Worm (Caenorhabditis elegans) whole organism, mixed stage, embryonic: ENCODE data around the gene lido-13.

Source experiments
- M03D4.4 ChIP-seq: sonication (generic microtip); optimal IDR thresholded peaks from 2 replicates; lab custom pipeline; 2017; ENCODE audit warnings: mild to moderate bottlenecking, missing genetic modification characterization, missing compliant biosample characterization
- blmp-1 ChIP-seq: fragments of 150-350 bp; optimal IDR thresholded peaks from 2 replicates; lab custom pipeline; 2014; ENCODE audit warnings: missing biosample characterization, missing genetic modification characterization
- ceh-39 ChIP-seq: fragments of 150-350 bp; optimal IDR thresholded peaks from 2 replicates; lab custom pipeline; 2014; ENCODE audit warnings: missing biosample characterization, missing genetic modification characterization
- ceh-43 ChIP-seq: fragments of 200-800 bp; sonication (Bioruptor generic); optimal IDR thresholded peaks from 2 replicates; lab custom pipeline; 2018; ENCODE audit warnings: mild to moderate bottlenecking, missing genetic modification characterization, moderate library complexity, missing compliant biosample characterization
- ceh-83 ChIP-seq: fragments of 200-800 bp; sonication (Bioruptor generic); optimal IDR thresholded peaks from 2 replicates; lab custom pipeline; 2018; ENCODE audit warnings: mild to moderate bottlenecking, missing genetic modification characterization, missing compliant biosample characterization
- ces-1 ChIP-seq: fragments of 150-350 bp; optimal IDR thresholded peaks from 2 replicates; lab custom pipeline; 2014; ENCODE audit warnings: missing biosample characterization, missing genetic modification reagents, missing genetic modification characterization
- cnd-1 ChIP-seq: fragments of 200-800 bp; sonication (Bioruptor generic); optimal IDR thresholded peaks from 2 replicates; lab custom pipeline; 2018; ENCODE audit warnings: mild to moderate bottlenecking, missing genetic modification characterization, missing compliant biosample characterization
- drap-1 ChIP-seq: fragments of 200-800 bp; sonication (Bioruptor generic); optimal IDR thresholded peaks from 3 replicates; lab custom pipeline; 2018; ENCODE audit warnings: mild to moderate bottlenecking, missing genetic modification characterization, missing compliant biosample characterization
- elt-3 ChIP-seq: fragments of 150-350 bp; optimal IDR thresholded peaks from 2 replicates; lab custom pipeline; 2014; ENCODE audit warnings: missing biosample characterization, missing genetic modification characterization
- ham-2 ChIP-seq: fragments of 200-800 bp; sonication (Bioruptor generic); optimal IDR thresholded peaks from 2 replicates; lab custom pipeline; 2018; ENCODE audit warnings: mild to moderate bottlenecking, missing genetic modification characterization, missing compliant biosample characterization
- hlh-1 ChIP-seq: fragments of 150-350 bp; optimal IDR thresholded peaks from 2 replicates; lab custom pipeline; 2014; ENCODE audit warnings: missing biosample characterization, missing genetic modification reagents, missing genetic modification characterization
- lin-13 ChIP-seq: fragments of 150-350 bp; optimal IDR thresholded peaks from 2 replicates; lab custom pipeline; 2014; ENCODE audit warnings: missing biosample characterization, missing genetic modification characterization
- lin-32 ChIP-seq: fragments of 200-800 bp; sonication (Bioruptor generic); optimal IDR thresholded peaks from 2 replicates; lab custom pipeline; 2018; ENCODE audit warnings: mild to moderate bottlenecking, missing genetic modification characterization, missing compliant biosample characterization
- lsy-2 ChIP-seq: fragments of 150-350 bp; optimal IDR thresholded peaks from 2 replicates; lab custom pipeline; 2014; ENCODE audit warnings: missing biosample characterization, missing genetic modification characterization
- mls-2 ChIP-seq: sonication (generic microtip); optimal IDR thresholded peaks from 2 replicates; lab custom pipeline; 2016; ENCODE audit warnings: mild to moderate bottlenecking, missing genetic modification characterization, moderate library complexity, missing compliant biosample characterization
- nhr-12 ChIP-seq: fragments of 150-350 bp; optimal IDR thresholded peaks from 2 replicates; lab custom pipeline; 2014; ENCODE audit warnings: missing biosample characterization, missing genetic modification characterization
- nhr-2 ChIP-seq: fragments of 150-350 bp; optimal IDR thresholded peaks from 2 replicates; lab custom pipeline; 2014; ENCODE audit warnings: missing biosample characterization, missing genetic modification characterization
- nhr-237 ChIP-seq: fragments of 150-350 bp; optimal IDR thresholded peaks from 2 replicates; lab custom pipeline; 2014; ENCODE audit warnings: missing biosample characterization, missing genetic modification characterization
- nhr-76 ChIP-seq: sonication (generic microtip); optimal IDR thresholded peaks from 2 replicates; lab custom pipeline; 2017; ENCODE audit warnings: missing biosample characterization, missing genetic modification characterization
- pha-4 ChIP-seq: fragments of 150-350 bp; optimal IDR thresholded peaks from 2 replicates; lab custom pipeline; 2018; ENCODE audit warnings: missing biosample characterization, missing genetic modification reagents, missing genetic modification characterization
- sem-2 ChIP-seq: fragments of 200-800 bp; sonication (Bioruptor generic); optimal IDR thresholded peaks from 2 replicates; lab custom pipeline; 2018; ENCODE audit warnings: mild to moderate bottlenecking, missing genetic modification characterization, missing compliant biosample characterization
- unc-120 ChIP-seq: sonication (generic microtip); optimal IDR thresholded peaks from 2 replicates; lab custom pipeline; 2017; ENCODE audit warnings: missing genetic modification characterization, missing compliant biosample characterization; ENCODE audit not compliant: poor library complexity, severe bottlenecking
- unc-39 ChIP-seq: fragments of 150-350 bp; optimal IDR thresholded peaks from 2 replicates; lab custom pipeline; 2014; ENCODE audit warnings: missing biosample characterization, missing genetic modification characterization
- unc-62 ChIP-seq: fragments of 150-350 bp; optimal IDR thresholded peaks from 2 replicates; lab custom pipeline; 2014; ENCODE audit warnings: missing biosample characterization, missing genetic modification reagents, missing genetic modification characterization
- zip-8 ChIP-seq: fragments of 150-350 bp; optimal IDR thresholded peaks from 2 replicates; lab custom pipeline; 2014; ENCODE audit warnings: missing biosample characterization, missing genetic modification characterization
- ztf-11 ChIP-seq: fragments of 150-350 bp; optimal IDR thresholded peaks from 2 replicates; lab custom pipeline; 2014; ENCODE audit warnings: missing biosample characterization, missing genetic modification characterization

The lido-13 gene

DNA sequence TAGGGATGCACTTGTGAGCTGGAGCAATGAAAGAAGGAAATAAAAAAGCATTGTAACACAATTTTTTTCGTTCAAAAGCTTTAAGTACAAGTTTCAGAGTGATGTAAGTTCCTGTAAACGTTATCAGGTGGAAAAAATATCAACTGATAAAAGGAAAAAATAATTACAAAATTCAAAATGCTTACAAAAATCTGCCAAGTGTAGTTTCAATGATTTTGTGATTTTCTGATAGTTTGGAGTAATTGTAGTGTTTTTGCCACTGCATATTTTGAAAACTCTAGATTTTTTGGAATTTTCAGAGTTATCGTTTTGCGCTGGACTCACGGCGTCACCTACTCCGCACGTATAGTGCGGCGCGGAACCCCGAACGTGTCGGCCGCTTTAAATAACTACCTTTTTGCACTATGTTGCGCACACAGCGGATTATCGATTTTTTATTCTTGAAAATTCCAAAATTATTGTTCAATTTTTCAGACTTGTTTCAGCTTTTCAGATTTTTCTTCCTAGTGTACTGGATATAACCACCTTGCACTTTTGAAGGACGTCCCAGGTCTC, 30.7 kb downstream of the lido-13 start, which contains the start of gene clec-2:
TSS of gene clec-2 (minus strand) at position 51 of the 555 bp plus-strand sequence.
- TF ChIP-seq pha-4 (tag; lab: Kevin White, UChicago) (no peak), unc-39 (no peak), blmp-1 (no peak), lin-13 (no peak), ceh-83 (GFP tag; lab: Kevin White, UChicago) (no peak), unc-62 (GFP tag; lab: Kevin White, UChicago) (no peak), M03D4.4 (tag; lab: Kevin White, UChicago) (no peak), nhr-2 (tag; lab: Kevin White, UChicago) (no peak), nhr-12 (tag; lab: Kevin White, UChicago) (no peak), mls-2 (tag; lab: Kevin White, UChicago) (no peak), ceh-43 (GFP tag; lab: Kevin White, UChicago) (no peak), ztf-11 (tag; lab: Kevin White, UChicago) (no peak), ceh-39 (no peak)

DNA sequence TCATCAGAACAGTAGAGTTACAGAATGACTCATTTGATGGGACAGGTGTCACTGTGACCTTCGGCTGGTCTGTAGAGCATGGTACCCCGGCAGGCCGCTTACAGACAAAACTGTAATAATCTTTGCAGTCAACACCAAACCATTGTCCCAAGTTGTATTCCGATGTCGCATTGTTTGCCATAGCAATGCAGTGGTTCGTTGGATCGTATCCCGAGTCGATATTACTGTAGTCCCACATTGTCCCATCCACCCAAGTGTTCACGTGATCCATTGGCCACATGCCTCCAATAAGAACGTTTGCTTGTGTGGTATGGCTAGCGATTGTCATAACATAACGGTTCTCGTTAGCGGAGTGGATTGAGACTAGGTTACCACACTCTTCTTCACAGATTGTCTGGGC, 33.2 kb downstream of the lido-13 start:
- TF ChIP-seq ham-2 (GFP tag; lab: Kevin White, UChicago) (no peak), pha-4 (tag; lab: Kevin White, UChicago) (no peak), lsy-2 (tag; lab: Kevin White, UChicago) (no peak)

DNA sequence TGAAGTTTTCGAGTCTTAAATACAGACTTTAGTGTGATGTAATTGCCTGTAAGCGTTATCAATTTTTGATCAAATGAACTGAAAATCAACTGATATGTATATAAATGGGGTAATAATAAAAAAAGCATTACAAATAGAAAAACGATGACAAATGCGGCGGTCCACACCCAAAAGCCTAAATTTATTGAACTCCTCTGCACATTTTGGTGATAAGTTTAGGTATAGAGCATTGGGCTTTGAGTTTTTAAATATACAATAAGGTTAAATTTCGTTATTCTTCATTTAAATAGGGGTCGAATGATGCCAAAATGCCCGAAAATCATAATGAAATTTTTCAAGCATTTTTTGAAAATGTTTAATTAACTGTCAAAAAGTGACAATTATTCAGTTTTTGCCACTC, 34.3 kb downstream of the lido-13 start, which contains the start of gene clec-3:
TSS of gene clec-3 (minus strand) at position 101 of the 400 bp plus-strand sequence.
- no peak for TF ChIP-seq lsy-2 (tag; lab: Kevin White, UChicago)
- no peak for TF ChIP-seq ces-1 (GFP tag; lab: Kevin White, UChicago)
- TF ChIP-seq pha-4 (tag; lab: Kevin White, UChicago), result no peak
- TF ChIP-seq ceh-43 (GFP tag; lab: Kevin White, UChicago), result no peak

DNA sequence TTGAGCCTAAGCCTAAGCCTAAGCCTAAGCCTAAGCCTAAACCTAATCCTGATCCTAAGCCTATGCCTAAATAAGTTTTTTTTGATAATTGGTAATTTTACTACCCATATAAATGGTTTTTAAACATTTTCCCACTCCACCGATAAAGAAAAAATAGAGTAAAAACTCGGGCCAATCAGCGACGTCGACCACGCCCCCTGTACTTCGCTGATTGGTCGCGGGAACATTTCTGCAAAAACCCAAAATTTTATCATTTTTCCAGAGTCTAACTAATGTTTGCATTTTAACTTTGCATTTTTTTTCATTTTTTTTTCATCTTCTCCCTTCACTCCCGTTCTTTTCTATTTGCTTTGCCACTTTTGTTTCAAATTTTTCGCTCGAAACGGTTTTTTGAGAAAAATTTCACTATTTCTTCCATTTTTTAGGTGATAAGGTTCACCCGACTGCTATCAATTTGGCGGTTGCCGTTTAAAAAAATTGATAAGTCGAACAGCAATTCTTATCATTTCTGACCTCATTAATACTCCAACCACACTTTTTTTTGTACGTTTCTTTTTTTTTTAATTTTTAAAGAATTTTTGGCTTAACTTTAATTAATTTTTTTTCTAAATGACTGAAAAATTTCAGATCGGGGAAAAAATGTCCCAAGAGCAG, 39.8 kb downstream of the lido-13 start, which contains the start of gene C41H7.2:
TSS of gene C41H7.2 (plus strand) at position 622 of the 654 bp plus-strand sequence.
- no peak for TF ChIP-seq zip-8 (tag; lab: Kevin White, UChicago)

DNA sequence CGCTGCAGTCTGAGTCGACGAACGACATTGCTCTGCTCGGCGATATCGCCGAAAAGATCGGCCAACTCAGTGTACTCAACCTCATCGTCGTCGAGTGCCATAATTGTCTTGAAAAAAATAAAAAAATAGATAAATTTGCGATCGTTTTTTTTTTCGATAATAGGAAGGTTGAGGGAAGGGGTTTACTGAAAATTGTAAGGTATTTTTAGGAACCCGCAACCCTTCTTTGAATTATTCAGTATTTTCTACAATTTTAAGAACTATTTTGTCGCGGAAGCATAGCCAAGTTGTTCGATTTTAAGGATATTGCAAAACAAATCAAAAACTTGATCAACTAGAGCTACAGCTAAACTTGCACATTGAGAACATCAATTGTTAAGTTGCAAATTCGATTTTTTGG, 42.0 kb downstream of the lido-13 start, which contains the start of gene C41H7.9:
TSS of gene C41H7.9 (minus strand) at position 101 of the 400 bp plus-strand sequence.
- TF ChIP-seq ces-1 (GFP tag; lab: Kevin White, UChicago), result no peak
- no peak for TF ChIP-seq cnd-1
- no peak for TF ChIP-seq nhr-76 (tag; lab: Kevin White, UChicago)
- no peak for TF ChIP-seq nhr-237 (tag; lab: Kevin White, UChicago)
- TF ChIP-seq unc-120 (tag; lab: Kevin White, UChicago), result no peak
- no peak for TF ChIP-seq pha-4 (tag; lab: Kevin White, UChicago)
- TF ChIP-seq drap-1 (GFP tag; lab: Kevin White, UChicago), result no peak
- TF ChIP-seq sem-2, result no peak
- no peak for TF ChIP-seq nhr-2 (tag; lab: Kevin White, UChicago)
- TF ChIP-seq unc-39, result no peak
- TF ChIP-seq ceh-43 (GFP tag; lab: Kevin White, UChicago), result no peak
- TF ChIP-seq unc-62 (GFP tag; lab: Kevin White, UChicago), result no peak
- TF ChIP-seq ztf-11 (tag; lab: Kevin White, UChicago), result no peak
- no peak for TF ChIP-seq lin-32
- no peak for TF ChIP-seq mls-2 (tag; lab: Kevin White, UChicago)
- no peak for TF ChIP-seq hlh-1
- TF ChIP-seq elt-3 (tag; lab: Kevin White, UChicago), result no peak
- TF ChIP-seq nhr-12 (tag; lab: Kevin White, UChicago), result no peak
- no peak for TF ChIP-seq ceh-83 (GFP tag; lab: Kevin White, UChicago)
- TF ChIP-seq ceh-39, result no peak

DNA sequence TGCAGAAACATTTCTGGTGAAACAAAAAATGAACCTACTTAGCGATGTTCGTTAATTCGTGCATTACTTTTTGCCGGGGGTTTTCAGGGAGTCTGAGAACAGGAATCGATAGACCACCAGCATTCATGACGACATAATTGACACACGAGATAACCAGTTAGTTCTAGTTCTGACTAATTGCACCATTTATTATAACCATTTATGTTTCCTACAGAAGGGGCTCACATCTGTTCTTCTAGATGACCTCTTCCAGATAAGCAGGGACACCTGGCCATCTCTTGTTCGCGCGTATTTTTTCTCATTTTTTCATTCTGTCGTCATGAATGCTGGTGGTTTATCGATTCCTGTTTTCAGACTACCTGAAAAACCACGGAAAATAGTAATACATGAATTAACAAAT, 45.7 kb downstream of the lido-13 start, which contains the start of gene sdz-5:
TSS of gene sdz-5 (plus strand) at position 301 of the 400 bp plus-strand sequence.
- peak; percentile 8 for TF ChIP-seq ceh-39
- no peak for TF ChIP-seq ceh-43 (GFP tag; lab: Kevin White, UChicago)
